Worm (Caenorhabditis elegans) whole organism, young adult: Measurements from ENCODE around the gene rop-1.

Experiments used
- B0336.3 ChIP-seq: fragments of 200-800 bp; sonication (Bioruptor generic); IDR thresholded peaks from 2 replicates; pipeline ENCODE4 v1.3.6; 2022; ENCODE audit warnings: missing genetic modification characterization, missing compliant biosample characterization
- C06A6.2 ChIP-seq: fragments of 200-800 bp; sonication (Bioruptor generic); conservative IDR thresholded peaks from 2 replicates; pipeline ENCODE4 v1.3.6; 2022; ENCODE audit warnings: missing genetic modification characterization, missing compliant biosample characterization
- C17E4.6 ChIP-seq: fragments of 200-800 bp; sonication (Bioruptor generic); IDR thresholded peaks from 2 replicates; pipeline ENCODE4 v1.3.6; 2022; ENCODE audit warnings: missing genetic modification reagents, missing genetic modification characterization, missing compliant biosample characterization
- F23B12.7 ChIP-seq: sonication (generic microtip); optimal IDR thresholded peaks from 2 replicates; lab custom pipeline; 2017; ENCODE audit warnings: missing genetic modification characterization, mild to moderate bottlenecking, missing compliant biosample characterization, antibody characterized with exemption, moderate library complexity; ENCODE audit not compliant: insufficient read depth
- F37B4.10 ChIP-seq: fragments of 200-800 bp; sonication (Bioruptor generic); IDR thresholded peaks from 2 replicates; pipeline ENCODE4 v1.3.6; 2022; ENCODE audit warnings: missing genetic modification characterization, missing compliant biosample characterization
- F55B11.4 ChIP-seq: sonication (generic microtip); optimal IDR thresholded peaks from 2 replicates; lab custom pipeline; 2016; ENCODE audit warnings: missing compliant biosample characterization, missing genetic modification characterization, borderline replicate concordance; ENCODE audit not compliant: insufficient read depth
- Y56A3A.18 ChIP-seq: fragments of 200-800 bp; sonication (Bioruptor generic); IDR thresholded peaks from 2 replicates; pipeline ENCODE4 v1.3.6; 2022; ENCODE audit warnings: missing genetic modification reagents, missing genetic modification characterization, missing compliant biosample characterization
- Y67H2A.10 ChIP-seq: fragments of 200-800 bp; sonication (Bioruptor generic); conservative IDR thresholded peaks from 2 replicates; pipeline ENCODE4 v1.3.6; 2022; ENCODE audit warnings: missing genetic modification reagents, missing genetic modification characterization, missing compliant biosample characterization
- ZK185.1 ChIP-seq: sonication (generic microtip); optimal IDR thresholded peaks from 2 replicates; lab custom pipeline; 2016; ENCODE audit warnings: mild to moderate bottlenecking, missing genetic modification characterization, missing compliant biosample characterization; ENCODE audit not compliant: poor library complexity, severe bottlenecking
- akir-1 ChIP-seq: fragments of 200-800 bp; sonication (Bioruptor generic); optimal IDR thresholded peaks from 2 replicates; lab custom pipeline; 2018; ENCODE audit warnings: mild to moderate bottlenecking, missing genetic modification characterization, moderate library complexity, missing compliant biosample characterization
- ama-1 ChIP-seq, 3 experiments: fragments of 150-350 bp in 1 of 3; sonication (generic microtip) in 2 of 3; optimal IDR thresholded peaks; 2 replicates each; lab custom pipeline; 2014 to 2018; ENCODE audit warnings: missing biosample characterization in 2 of 3, missing genetic modification characterization in 2 of 3, missing genetic modification reagents in 2 of 3
- aptf-2 ChIP-seq: fragments of 200-800 bp; sonication (Bioruptor generic); conservative IDR thresholded peaks from 2 replicates; pipeline ENCODE4 v1.3.6; 2022; ENCODE audit warnings: missing genetic modification reagents, missing genetic modification characterization, missing compliant biosample characterization
- atf-7 ChIP-seq: sonication (generic microtip); optimal IDR thresholded peaks from 2 replicates; lab custom pipeline; 2017; ENCODE audit warnings: mild to moderate bottlenecking, missing genetic modification characterization, missing compliant biosample characterization
- attf-3 ChIP-seq: fragments of 200-800 bp; sonication (Bioruptor generic); conservative IDR thresholded peaks from 2 replicates; pipeline ENCODE4 v1.3.6; 2022; ENCODE audit warnings: missing genetic modification reagents, missing genetic modification characterization, missing compliant biosample characterization
- cebp-1 ChIP-seq, 2 experiments: fragments of 200-800 bp in 1 of 2; sonication (Bioruptor generic) in 1 of 2; sonication (generic microtip) in 1 of 2; IDR thresholded peaks in 1 of 2; optimal IDR thresholded peaks in 1 of 2; 2 replicates each; pipeline versions ENCODE4 v1.3.6 to Lab custom; 2017 to 2022; ENCODE audit warnings: missing compliant biosample characterization in 2 of 2, missing genetic modification characterization in 2 of 2, mild to moderate bottlenecking in 1 of 2, missing genetic modification reagents in 1 of 2, moderate library complexity in 1 of 2
- cebp-2 ChIP-seq: fragments of 200-800 bp; sonication (Bioruptor generic); IDR thresholded peaks from 2 replicates; pipeline ENCODE4 v1.3.6; 2022; ENCODE audit warnings: missing genetic modification characterization, missing compliant biosample characterization
- ceh-100 ChIP-seq: fragments of 200-800 bp; sonication (Bioruptor generic); IDR thresholded peaks from 2 replicates; pipeline ENCODE4 v1.3.6; 2022; ENCODE audit warnings: missing genetic modification reagents, missing genetic modification characterization, missing compliant biosample characterization
- dpff-1 ChIP-seq: sonication (generic microtip); optimal IDR thresholded peaks from 2 replicates; lab custom pipeline; 2017; ENCODE audit warnings: mild to moderate bottlenecking, missing genetic modification characterization, missing compliant biosample characterization
- egl-18 ChIP-seq: fragments of 200-800 bp; sonication (Bioruptor generic); IDR thresholded peaks from 2 replicates; pipeline ENCODE4 v1.3.6; 2022; ENCODE audit warnings: missing genetic modification reagents, missing genetic modification characterization, missing compliant biosample characterization
- egl-44 ChIP-seq: fragments of 200-800 bp; sonication (Bioruptor generic); IDR thresholded peaks from 2 replicates; pipeline ENCODE4 v1.3.6; 2022; ENCODE audit warnings: missing genetic modification reagents, missing genetic modification characterization, missing compliant biosample characterization
- hlh-12 ChIP-seq: sonication (generic microtip); optimal IDR thresholded peaks from 2 replicates; lab custom pipeline; 2016; ENCODE audit warnings: missing genetic modification characterization, missing compliant biosample characterization
- hlh-26 ChIP-seq: fragments of 200-800 bp; sonication (Bioruptor generic); conservative IDR thresholded peaks from 2 replicates; pipeline ENCODE4 v1.3.6; 2022; ENCODE audit warnings: missing genetic modification reagents, missing genetic modification characterization, missing compliant biosample characterization
- hrde-1 ChIP-seq: sonication (generic microtip); optimal IDR thresholded peaks from 2 replicates; lab custom pipeline; 2016; ENCODE audit warnings: missing genetic modification characterization, mild to moderate bottlenecking, missing compliant biosample characterization, moderate library complexity, missing genotype, missing genetic modification reagents, borderline replicate concordance
- lag-1 ChIP-seq: fragments of 200-800 bp; sonication (Bioruptor generic); IDR thresholded peaks from 2 replicates; pipeline ENCODE4 v1.3.6; 2022; ENCODE audit warnings: missing genetic modification reagents, missing genetic modification characterization, missing compliant biosample characterization
- lin-40 ChIP-seq: sonication (generic microtip); optimal IDR thresholded peaks from 2 replicates; lab custom pipeline; 2016; ENCODE audit warnings: missing genetic modification characterization, mild to moderate bottlenecking, missing compliant biosample characterization, missing genotype, missing genetic modification reagents
- lin-54 ChIP-seq: fragments of 200-800 bp; sonication (Bioruptor generic); optimal IDR thresholded peaks from 2 replicates; lab custom pipeline; 2018; ENCODE audit warnings: mild to moderate bottlenecking, missing genetic modification characterization, missing compliant biosample characterization
- lsl-1 ChIP-seq: fragments of 200-800 bp; sonication (Bioruptor generic); optimal IDR thresholded peaks from 2 replicates; lab custom pipeline; 2018; ENCODE audit warnings: mild to moderate bottlenecking, missing genetic modification characterization, moderate library complexity, missing compliant biosample characterization
- lsy-27 ChIP-seq: sonication (generic microtip); optimal IDR thresholded peaks from 2 replicates; lab custom pipeline; 2017; ENCODE audit warnings: missing genetic modification characterization, mild to moderate bottlenecking, missing compliant biosample characterization, antibody characterized with exemption, missing genotype, borderline replicate concordance; ENCODE audit not compliant: insufficient read depth
- madf-3 ChIP-seq: fragments of 200-800 bp; sonication (Bioruptor generic); IDR thresholded peaks from 2 replicates; pipeline ENCODE4 v1.3.6; 2022; ENCODE audit warnings: missing genetic modification reagents, missing genetic modification characterization, missing compliant biosample characterization
- madf-8 ChIP-seq: fragments of 200-800 bp; sonication (Bioruptor generic); conservative IDR thresholded peaks from 2 replicates; pipeline ENCODE4 v1.3.6; 2022; ENCODE audit warnings: missing genetic modification reagents, missing genetic modification characterization, missing compliant biosample characterization
- mes-4 ChIP-seq: sonication (generic microtip); optimal IDR thresholded peaks from 2 replicates; lab custom pipeline; 2016; ENCODE audit warnings: missing genotype, missing genetic modification characterization, missing compliant biosample characterization
- nhr-120 ChIP-seq: fragments of 200-800 bp; sonication (Bioruptor generic); IDR thresholded peaks from 2 replicates; pipeline ENCODE4 v1.3.6; 2022; ENCODE audit warnings: missing genetic modification characterization, missing compliant biosample characterization
- nhr-27 ChIP-seq: fragments of 200-800 bp; sonication (Bioruptor generic); optimal IDR thresholded peaks from 2 replicates; lab custom pipeline; 2018; ENCODE audit warnings: mild to moderate bottlenecking, missing genetic modification characterization, moderate library complexity, missing compliant biosample characterization
- nhr-80 ChIP-seq: sonication (generic microtip); optimal IDR thresholded peaks from 2 replicates; lab custom pipeline; 2016; ENCODE audit warnings: missing genetic modification characterization, missing compliant biosample characterization
- nhr-90 ChIP-seq: sonication (generic microtip); optimal IDR thresholded peaks from 2 replicates; lab custom pipeline; 2016; ENCODE audit warnings: missing genotype, mild to moderate bottlenecking, missing genetic modification characterization, missing compliant biosample characterization
- pha-4 ChIP-seq: fragments of 150-350 bp; sonication (generic microtip); optimal IDR thresholded peaks from 2 replicates; lab custom pipeline; 2014; ENCODE audit warnings: missing biosample characterization, missing genetic modification reagents, missing genetic modification characterization
- sea-2 ChIP-seq: fragments of 200-800 bp; sonication (Bioruptor generic); IDR thresholded peaks from 2 replicates; pipeline ENCODE4 v1.3.6; 2022; ENCODE audit warnings: missing genetic modification characterization, missing compliant biosample characterization
- snpc-1.1 ChIP-seq: sonication (generic microtip); optimal IDR thresholded peaks from 2 replicates; lab custom pipeline; 2017; ENCODE audit warnings: missing genetic modification characterization, mild to moderate bottlenecking, missing compliant biosample characterization, antibody characterized with exemption, moderate library complexity, missing genotype, missing genetic modification reagents; ENCODE audit not compliant: insufficient read depth
- snpc-1.3 ChIP-seq: sonication (generic microtip); optimal IDR thresholded peaks from 2 replicates; lab custom pipeline; 2017; ENCODE audit warnings: missing genetic modification characterization, mild to moderate bottlenecking, missing compliant biosample characterization, antibody characterized with exemption, moderate library complexity, missing genotype, missing genetic modification reagents; ENCODE audit not compliant: insufficient read depth
- snpc-4 ChIP-seq, 5 experiments: fragments of 150-350 bp in 1 of 5; sonication (generic microtip) in 4 of 5; optimal IDR thresholded peaks; 2 replicates each; lab custom pipeline; 2014 to 2018; ENCODE audit warnings: missing genetic modification characterization in 5 of 5, missing biosample characterization in 3 of 5, antibody characterized with exemption in 2 of 5, mild to moderate bottlenecking in 2 of 5, missing compliant biosample characterization in 2 of 5, missing genotype in 2 of 5, moderate library complexity in 2 of 5, missing genetic modification reagents in 1 of 5
- tbp1 ChIP-seq: fragments of 200-800 bp; sonication (Bioruptor generic); optimal IDR thresholded peaks from 2 replicates; lab custom pipeline; 2018; ENCODE audit warnings: mild to moderate bottlenecking, missing genetic modification characterization, missing compliant biosample characterization

The rop-1 gene

DNA sequence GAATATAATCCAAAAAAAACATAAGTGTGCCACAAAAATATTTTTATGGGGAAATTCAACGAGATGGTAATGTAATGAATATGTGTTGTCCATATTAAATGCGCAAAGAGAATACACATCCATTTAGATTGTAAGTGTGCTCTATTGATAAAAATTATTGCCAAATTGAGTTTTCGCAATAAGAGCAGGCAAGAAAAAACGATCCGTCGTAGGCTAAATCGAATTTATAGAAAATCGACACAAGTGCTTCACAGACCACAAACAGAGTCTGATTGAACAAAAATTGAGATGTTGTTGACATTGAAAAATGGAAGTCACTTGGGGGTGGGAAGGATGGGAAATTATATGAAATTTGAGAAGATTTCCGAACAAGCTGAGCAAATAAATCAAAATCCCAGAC, 10.2 kb upstream of the rop-1 start:
- TF ChIP-seq egl-18 (GFP tag; lab: Robert Waterston, UW) (no peak), tbp1 (no peak), ama-1 (optimal IDR thresholded peaks at IDR 0.05; lab: Kevin White, UChicago) (no peak), ama-1 (GFP tag; optimal IDR thresholded peaks at IDR 0.05; lab: Kevin White, UChicago) (no peak)
- TF ChIP-seq, all 124 proteins: peak for 0

DNA sequence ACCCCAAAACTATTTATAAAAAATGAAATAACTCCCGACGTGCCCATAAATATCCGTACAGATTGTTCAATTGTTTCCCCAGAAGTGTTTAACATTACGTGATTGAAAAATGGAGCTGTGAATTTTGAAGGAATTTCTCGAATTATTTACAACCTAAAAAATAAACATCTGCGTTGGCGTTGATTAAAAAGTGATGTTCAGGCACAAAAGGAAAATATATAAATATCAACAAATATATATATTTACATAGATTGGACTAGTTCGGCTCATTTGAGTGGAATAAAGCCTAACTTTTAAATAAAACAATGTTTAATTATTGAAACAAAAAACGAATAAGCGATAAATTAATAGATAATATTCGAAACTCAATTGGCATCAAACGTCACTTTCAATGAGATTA, 5.6 kb upstream of the rop-1 start, which contains the start of gene sri-18:
Gene sri-18 (minus strand): TSS at position 101 of the 400 bp plus-strand sequence.
- TF ChIP-seq lag-1 (GFP tag; lab: Robert Waterston, UW): no peak
- TF ChIP-seq ZK185.1 (tag; lab: Kevin White, UChicago): no peak
- no peak for TF ChIP-seq cebp-2 (GFP tag; lab: Robert Waterston, UW)
- no peak for TF ChIP-seq egl-44 (GFP tag; lab: Robert Waterston, UW)
- TF ChIP-seq C17E4.6 (GFP tag; lab: Robert Waterston, UW): no peak
- TF ChIP-seq Y67H2A.10 (GFP tag; lab: Robert Waterston, UW): no peak
- TF ChIP-seq Y56A3A.18: no peak
- TF ChIP-seq nhr-120 (GFP tag; lab: Robert Waterston, UW): no peak
- TF ChIP-seq akir-1 (GFP tag; lab: Kevin White, UChicago): no peak
- no peak for TF ChIP-seq nhr-90
- no peak for TF ChIP-seq snpc-1.1 (tag; lab: Kevin White, UChicago)
- TF ChIP-seq hlh-26: no peak
- no peak for TF ChIP-seq ama-1 (optimal IDR thresholded peaks at IDR 0.05; lab: Kevin White, UChicago)
- TF ChIP-seq ama-1 (GFP tag; optimal IDR thresholded peaks at IDR 0.05; lab: Kevin White, UChicago): no peak
- TF ChIP-seq, all 124 proteins: peak for 0

DNA sequence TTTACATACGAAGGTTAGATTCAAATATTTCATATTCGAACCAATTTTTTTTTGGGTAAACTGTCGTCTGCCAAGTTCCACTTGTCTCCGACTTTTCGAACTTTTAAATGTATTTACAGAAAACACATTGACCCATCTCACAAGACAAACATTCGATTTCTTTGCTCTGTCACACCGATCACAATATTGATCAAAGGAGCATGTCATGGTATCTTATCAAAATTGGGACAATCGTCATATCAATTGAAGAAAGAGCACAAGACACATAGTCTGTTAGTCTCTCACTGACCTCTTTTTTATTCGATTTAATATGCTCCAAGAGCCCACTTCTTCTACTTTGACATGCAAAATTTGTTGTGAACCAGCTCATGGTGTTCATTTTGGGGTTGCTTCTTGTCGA, 1.2 kb upstream of the rop-1 start, which contains the start of gene nhr-232:
Gene nhr-232 (plus strand): TSS at position 121 of the 400 bp plus-strand sequence.
- TF ChIP-seq aptf-2 (GFP tag; lab: Robert Waterston, UW) (no peak), hrde-1 (tag; lab: Kevin White, UChicago) (no peak), pha-4 (tag; lab: Kevin White, UChicago) (peak; percentile 31), tbp1 (no peak), snpc-1.3 (tag; lab: Kevin White, UChicago) (no peak), lsl-1 (GFP tag; lab: Kevin White, UChicago) (no peak), F55B11.4 (tag; lab: Kevin White, UChicago) (no peak), nhr-27 (tag; lab: Kevin White, UChicago) (no peak), dpff-1 (tag; lab: Kevin White, UChicago) (no peak), F23B12.7 (tag; lab: Kevin White, UChicago) (no peak), sea-2 (GFP tag; lab: Robert Waterston, UW) (no peak), cebp-1 (GFP tag; IDR thresholded peaks at IDR 0.05; lab: Robert Waterston, UW) (no peak), cebp-1 (tag; optimal IDR thresholded peaks at IDR 0.05; lab: Kevin White, UChicago) (peak; percentile 32), nhr-80 (peak; percentile 91), madf-8 (GFP tag; lab: Robert Waterston, UW) (no peak), F37B4.10 (GFP tag; lab: Robert Waterston, UW) (no peak)

DNA sequence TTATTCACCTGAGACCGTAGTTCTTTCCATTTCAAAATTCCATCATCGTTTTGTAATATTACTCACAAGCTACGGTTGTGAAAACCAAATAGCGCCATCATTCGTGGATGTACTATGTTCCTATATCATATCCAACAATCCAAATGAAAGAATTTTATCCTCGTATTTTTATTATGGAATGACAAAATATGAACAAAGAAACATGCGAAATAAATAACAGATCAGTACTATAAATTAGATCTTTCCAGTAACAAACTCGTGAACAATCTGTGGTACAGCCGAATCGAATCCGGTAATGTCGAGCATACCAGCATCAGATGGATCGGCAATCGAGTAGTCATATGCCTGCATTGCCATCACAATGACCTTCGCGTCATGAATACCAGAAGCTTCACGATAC, 2.2 kb downstream of the rop-1 start:
- no peak for TF ChIP-seq atf-7 (tag; lab: Kevin White, UChicago)
- TF ChIP-seq F55B11.4 (tag; lab: Kevin White, UChicago): no peak
- no peak for TF ChIP-seq C06A6.2 (GFP tag; lab: Robert Waterston, UW)
- TF ChIP-seq hlh-12: no peak
- no peak for TF ChIP-seq snpc-4 (GFP tag; optimal IDR thresholded peaks at IDR 0.05; lab: Kevin White, UChicago)
- TF ChIP-seq snpc-4 (tag; optimal IDR thresholded peaks at IDR 0.05; lab: Kevin White, UChicago): no peak
- TF ChIP-seq mes-4: no peak
- TF ChIP-seq lsy-27: no peak
- TF ChIP-seq B0336.3 (GFP tag; lab: Robert Waterston, UW): peak; percentile 53; the same call in 1 of the 2 replicates
- TF ChIP-seq ceh-100: no peak
- no peak for TF ChIP-seq snpc-1.3 (tag; lab: Kevin White, UChicago)
- TF ChIP-seq lin-54 (GFP tag; lab: Kevin White, UChicago): no peak
- no peak for TF ChIP-seq madf-3 (GFP tag; lab: Robert Waterston, UW)
- no peak for TF ChIP-seq attf-3 (GFP tag; lab: Robert Waterston, UW)
- TF ChIP-seq lin-40 (tag; lab: Kevin White, UChicago): no peak
